Fruit fly (Drosophila melanogaster) whole organism, embryonic: ENCODE measurements around the gene Ntf-2.

Experiments
- Aef1 ChIP-seq: fragments of 200-800 bp; sonication (Bioruptor generic); IDR thresholded peaks from 3 replicates; pipeline ENCODE4 v1.3.6; 2022; ENCODE audit warnings: missing biosample characterization, missing genetic modification characterization
- CG10209 ChIP-seq: fragments of 200-800 bp; sonication (Bioruptor generic); optimal IDR thresholded peaks from 3 replicates; lab custom pipeline; 2017; ENCODE audit warnings: missing biosample characterization, mild to moderate bottlenecking, missing genetic modification characterization, missing genetic modification reagents
- CG1233 ChIP-seq: fragments of 200-800 bp; sonication (Bioruptor generic); optimal IDR thresholded peaks from 4 replicates; lab custom pipeline; 2018; ENCODE audit warnings: missing biosample characterization, mild to moderate bottlenecking, missing genetic modification characterization
- CG12391 ChIP-seq: fragments of 200-800 bp; sonication (Bioruptor generic); optimal IDR thresholded peaks from 3 replicates; lab custom pipeline; 2018; ENCODE audit warnings: missing biosample characterization, mild to moderate bottlenecking, missing genetic modification characterization, moderate library complexity
- CG12744 ChIP-seq: fragments of 200-800 bp; sonication (Bioruptor generic); optimal IDR thresholded peaks from 2 replicates; lab custom pipeline; 2016; ENCODE audit warnings: missing biosample characterization, missing genetic modification characterization
- CG15269 ChIP-seq: fragments of 200-800 bp; sonication (Bioruptor generic); optimal IDR thresholded peaks from 2 replicates; lab custom pipeline; 2018; ENCODE audit warnings: missing biosample characterization, mild to moderate bottlenecking, missing genetic modification characterization, moderate library complexity
- CG17359 ChIP-seq: fragments of 200-800 bp; sonication (Bioruptor generic); optimal IDR thresholded peaks from 3 replicates; lab custom pipeline; 2018; ENCODE audit warnings: missing biosample characterization, mild to moderate bottlenecking, missing genetic modification characterization, moderate library complexity
- CG17568 ChIP-seq: fragments of 200-800 bp; sonication (Bioruptor generic); optimal IDR thresholded peaks from 2 replicates; lab custom pipeline; 2018; ENCODE audit warnings: missing biosample characterization, mild to moderate bottlenecking, missing genetic modification characterization, moderate library complexity
- CG17829 ChIP-seq: fragments of 200-800 bp; optimal IDR thresholded peaks from 2 replicates; lab custom pipeline; 2019; ENCODE audit warnings: missing biosample characterization, mild to moderate bottlenecking, missing genetic modification characterization, moderate library complexity
- CG18011 ChIP-seq: fragments of 200-800 bp; sonication (Bioruptor generic); optimal IDR thresholded peaks from 2 replicates; lab custom pipeline; 2017; ENCODE audit warnings: missing biosample characterization, missing genetic modification characterization, mild to moderate bottlenecking, moderate library complexity, missing genotype
- CG3281 ChIP-seq: fragments of 200-800 bp; sonication (Bioruptor generic); optimal IDR thresholded peaks from 3 replicates; lab custom pipeline; 2017; ENCODE audit warnings: missing biosample characterization, mild to moderate bottlenecking, missing genetic modification characterization
- CG4707 ChIP-seq: fragments of 200-800 bp; sonication (Bioruptor generic); optimal IDR thresholded peaks from 2 replicates; lab custom pipeline; 2018; ENCODE audit warnings: missing biosample characterization, mild to moderate bottlenecking, missing genetic modification characterization, moderate library complexity
- CG6175 ChIP-seq: fragments of 200-800 bp; sonication (Bioruptor generic); IDR thresholded peaks from 3 replicates; pipeline ENCODE4 v1.3.6; 2022; ENCODE audit warnings: missing biosample characterization, missing genetic modification characterization
- CG6689 ChIP-seq: fragments of 200-800 bp; sonication (Bioruptor generic); IDR thresholded peaks from 2 replicates; pipeline ENCODE4 v1.3.6; 2022; ENCODE audit warnings: missing biosample characterization, missing genetic modification characterization
- CG7357 ChIP-seq: fragments of 200-800 bp; sonication (Bioruptor generic); IDR thresholded peaks from 3 replicates; pipeline ENCODE4 v1.3.6; 2022; ENCODE audit warnings: missing biosample characterization, missing genetic modification characterization
- CG8388 ChIP-seq: fragments of 200-800 bp; sonication (Bioruptor generic); optimal IDR thresholded peaks from 2 replicates; lab custom pipeline; 2019; ENCODE audit warnings: missing biosample characterization, mild to moderate bottlenecking, missing genetic modification characterization, moderate library complexity
- CG9215 ChIP-seq: fragments of 200-800 bp; sonication (Bioruptor generic); IDR thresholded peaks from 2 replicates; pipeline ENCODE4 v1.3.6; 2022; ENCODE audit warnings: missing biosample characterization, missing genetic modification characterization
- CG9437 ChIP-seq: fragments of 200-800 bp; sonication (Bioruptor generic); optimal IDR thresholded peaks from 2 replicates; lab custom pipeline; 2018; ENCODE audit warnings: missing biosample characterization, mild to moderate bottlenecking, missing genetic modification characterization
- Dll ChIP-seq: fragments of 200-800 bp; sonication (Bioruptor generic); IDR thresholded peaks from 4 replicates; pipeline ENCODE4 v1.3.6; 2022; ENCODE audit warnings: missing biosample characterization, missing genetic modification characterization; ENCODE audit not compliant: partially characterized antibody
- E2f2 ChIP-seq: fragments of 200-800 bp; sonication (Bioruptor generic); IDR thresholded peaks from 2 replicates; pipeline ENCODE4 v1.3.6; 2022; ENCODE audit warnings: missing biosample characterization, missing genetic modification characterization
- Eip74EF ChIP-seq, 2 experiments: fragments of 200-800 bp in 1 of 2; fragments of >200 bp in 1 of 2; sonication (Bioruptor generic) in 1 of 2; optimal IDR thresholded peaks; 2 replicates each; lab custom pipeline; 2017 to 2019; ENCODE audit warnings: missing biosample characterization in 2 of 2, missing genetic modification characterization in 2 of 2, mild to moderate bottlenecking in 1 of 2, moderate library complexity in 1 of 2
- Ets65A ChIP-seq: fragments of 200-800 bp; sonication (Bioruptor generic); peaks from one replicate; lab custom pipeline; 2016; ENCODE audit warnings: missing biosample characterization, missing genetic modification characterization
- HLHmδ ChIP-seq: fragments of 200-800 bp; sonication (Bioruptor generic); optimal IDR thresholded peaks from 2 replicates; lab custom pipeline; 2018; ENCODE audit warnings: missing biosample characterization, mild to moderate bottlenecking, missing genetic modification characterization, moderate library complexity
- Hsf ChIP-seq: fragments of 200-800 bp; sonication (Bioruptor generic); optimal IDR thresholded peaks from 3 replicates; lab custom pipeline; 2016; ENCODE audit warnings: missing biosample characterization, missing genetic modification characterization
- MBD-R2 ChIP-seq: fragments of 200-800 bp; sonication (Bioruptor generic); IDR thresholded peaks from 2 replicates; pipeline ENCODE4 v1.3.6; 2022; ENCODE audit warnings: missing biosample characterization, missing genetic modification characterization
- Max ChIP-seq: fragments of 200-800 bp; sonication (Bioruptor generic); optimal IDR thresholded peaks from 2 replicates; lab custom pipeline; 2016; ENCODE audit warnings: missing biosample characterization, mild to moderate bottlenecking, missing genetic modification characterization
- Neu2 ChIP-seq: fragments of 200-800 bp; sonication (Bioruptor generic); optimal IDR thresholded peaks from 3 replicates; lab custom pipeline; 2016; ENCODE audit warnings: missing biosample characterization, missing genetic modification characterization, borderline replicate concordance
- Oaz ChIP-seq: fragments of 200-800 bp; sonication (Bioruptor generic); IDR thresholded peaks from 2 replicates; pipeline ENCODE4 v1.3.6; 2022; ENCODE audit warnings: missing biosample characterization, missing genetic modification characterization
- Oli ChIP-seq: fragments of 200-800 bp; sonication (Bioruptor generic); optimal IDR thresholded peaks from 2 replicates; lab custom pipeline; 2018; ENCODE audit warnings: missing biosample characterization, mild to moderate bottlenecking, missing genetic modification characterization, moderate library complexity
- Sox102F ChIP-seq: fragments of 200-800 bp; sonication (Bioruptor generic); optimal IDR thresholded peaks from 2 replicates; lab custom pipeline; 2018; ENCODE audit warnings: missing biosample characterization, mild to moderate bottlenecking, missing genetic modification characterization, moderate library complexity
- Stat92E ChIP-seq, 3 experiments: fragments of >200 bp in 2 of 3; fragments of 200-800 bp in 1 of 3; sonication (Bioruptor generic) in 1 of 3; optimal IDR thresholded peaks; 2 replicates each; lab custom pipeline; 2017 to 2019; ENCODE audit warnings: missing biosample characterization in 3 of 3, missing genetic modification characterization in 3 of 3, mild to moderate bottlenecking in 1 of 3, moderate library complexity in 1 of 3
- Trl ChIP-seq, 3 experiments: fragments of >200 bp in 2 of 3; fragments of 200-800 bp in 1 of 3; sonication (Bioruptor generic) in 1 of 3; optimal IDR thresholded peaks; 2 replicates in 1 of 3; 3 replicates in 2 of 3; lab custom pipeline; 2016 to 2017; ENCODE audit warnings: missing biosample characterization in 1 of 3, missing genetic modification characterization in 1 of 3
- aop ChIP-seq: fragments of 200-800 bp; sonication (Bioruptor generic); IDR thresholded peaks from 2 replicates; pipeline ENCODE4 v1.3.6; 2022; ENCODE audit warnings: missing biosample characterization, missing genetic modification characterization
- ap ChIP-seq: fragments of 200-800 bp; sonication (Bioruptor generic); IDR thresholded peaks from 2 replicates; pipeline ENCODE4 v1.3.6; 2022; ENCODE audit warnings: missing biosample characterization, missing genetic modification characterization
- br ChIP-seq: fragments of >200 bp; optimal IDR thresholded peaks from 2 replicates; lab custom pipeline; 2017
- cad ChIP-seq: fragments of >200 bp; optimal IDR thresholded peaks from 2 replicates; lab custom pipeline; 2017; ENCODE audit warnings: missing biosample characterization, missing genetic modification characterization
- corto ChIP-seq: fragments of 200-800 bp; sonication (Bioruptor generic); optimal IDR thresholded peaks from 2 replicates; lab custom pipeline; 2016; ENCODE audit warnings: missing biosample characterization, mild to moderate bottlenecking, missing genetic modification characterization, moderate library complexity
- emc ChIP-seq: fragments of 200-800 bp; sonication (Bioruptor generic); optimal IDR thresholded peaks from 2 replicates; lab custom pipeline; 2016; ENCODE audit warnings: missing biosample characterization, missing genetic modification characterization
- gfzf ChIP-seq: fragments of 200-800 bp; sonication (Bioruptor generic); optimal IDR thresholded peaks from 2 replicates; lab custom pipeline; 2016; ENCODE audit warnings: missing biosample characterization, mild to moderate bottlenecking, missing genetic modification characterization, moderate library complexity
- gsb-n ChIP-seq: fragments of 200-800 bp; sonication (Bioruptor generic); optimal IDR thresholded peaks from 3 replicates; lab custom pipeline; 2018; ENCODE audit warnings: missing biosample characterization, mild to moderate bottlenecking, missing genetic modification characterization
- hb ChIP-seq: fragments of 200-800 bp; sonication (Bioruptor generic); IDR thresholded peaks from 3 replicates; pipeline ENCODE4 v1.3.6; 2022; ENCODE audit warnings: missing biosample characterization, missing genetic modification characterization; ENCODE audit not compliant: partially characterized antibody
- kah ChIP-seq: fragments of 200-800 bp; sonication (Bioruptor generic); optimal IDR thresholded peaks from 2 replicates; lab custom pipeline; 2018; ENCODE audit warnings: missing biosample characterization, mild to moderate bottlenecking, missing genetic modification characterization
- klu ChIP-seq: fragments of 200-800 bp; sonication (Bioruptor generic); IDR thresholded peaks from 2 replicates; pipeline ENCODE4 v1.3.6; 2022; ENCODE audit warnings: missing biosample characterization, missing genetic modification characterization
- lov ChIP-seq, 2 experiments: fragments of 200-800 bp in 1 of 2; fragments of >200 bp in 1 of 2; sonication (Bioruptor generic) in 1 of 2; IDR thresholded peaks in 1 of 2; optimal IDR thresholded peaks in 1 of 2; 2 replicates in 1 of 2; 3 replicates in 1 of 2; pipeline versions ENCODE4 v1.3.6 to Lab custom; 2017 to 2022; ENCODE audit warnings: missing biosample characterization in 1 of 2, missing genetic modification characterization in 1 of 2
- mld ChIP-seq: fragments of 200-800 bp; sonication (Bioruptor generic); IDR thresholded peaks from 3 replicates; pipeline ENCODE4 v1.3.6; 2022; ENCODE audit warnings: missing biosample characterization, missing genetic modification characterization; ENCODE audit not compliant: partially characterized antibody
- trh ChIP-seq: fragments of 200-800 bp; sonication (Bioruptor generic); optimal IDR thresholded peaks from 2 replicates; lab custom pipeline; 2016; ENCODE audit warnings: missing biosample characterization, missing genetic modification characterization
- wek ChIP-seq: fragments of 200-800 bp; sonication (Bioruptor generic); optimal IDR thresholded peaks from 3 replicates; lab custom pipeline; 2018; ENCODE audit warnings: missing biosample characterization, mild to moderate bottlenecking, missing genetic modification characterization, moderate library complexity

Ntf-2 gene

DNA sequence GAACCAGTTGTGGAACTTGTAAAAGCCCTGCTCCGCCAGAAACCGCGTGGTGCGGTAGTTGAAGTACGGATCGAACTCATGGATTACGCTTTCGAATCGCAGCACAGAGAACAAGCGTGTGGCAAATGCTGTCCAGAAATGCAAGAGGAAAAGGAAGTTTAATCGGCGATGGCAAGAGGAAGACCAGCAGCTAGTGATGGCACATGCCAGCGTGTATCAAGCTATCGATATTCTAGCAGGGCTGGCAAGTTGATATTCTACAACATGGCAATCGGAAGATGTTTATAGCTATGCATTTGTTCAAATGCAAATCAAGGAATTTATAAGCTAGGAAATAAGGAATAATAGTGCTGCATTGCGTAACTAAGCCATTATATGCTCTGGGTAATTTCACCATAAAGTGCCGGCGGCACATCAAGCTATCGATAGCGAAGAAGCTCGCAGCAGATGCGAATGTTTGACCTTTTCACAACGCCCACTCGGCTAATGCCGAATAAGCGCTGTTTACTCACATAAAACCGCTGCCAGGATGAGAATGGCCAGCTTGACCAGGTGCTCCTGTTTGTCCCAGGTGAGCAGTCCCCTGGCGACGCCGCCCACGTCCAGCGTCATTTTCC is 17.9 kb downstream of the Ntf-2 start (continued):
- TF ChIP-seq CG12391 (tag; lab: Kevin White, UChicago) (peak; percentile 76), wek (peak; percentile 89), CG6689 (GFP tag; lab: Robert Waterston, UW) (peak; percentile 24; the same call in 1 of the 2 replicates), CG9215 (GFP tag; lab: Robert Waterston, UW) (peak; percentile 28; the same call in 1 of the 2 replicates), Oli (tag; lab: Kevin White, UChicago) (peak; percentile 47), CG17829 (tag; lab: Kevin White, UChicago) (peak; percentile 58), emc (peak; percentile 61), CG1233 (GFP tag; lab: Kevin White, UChicago) (peak; percentile 84), mld (GFP tag; lab: Robert Waterston, UW) (peak; percentile 74; the same call in 1 of the 3 replicates), Trl (optimal IDR thresholded peaks at IDR 0.05; lab: Kevin White, UChicago) (no peak), Trl (GFP tag; optimal IDR thresholded peaks at IDR 0.05; lab: Kevin White, UChicago) (peak; percentile 72), CG8388 (GFP tag; lab: Kevin White, UChicago) (peak; percentile 48), Neu2 (no peak), aop (peak; percentile 33; the same call in 1 of the 2 replicates), Aef1 (GFP tag; lab: Robert Waterston, UW) (peak; percentile 57), CG9437 (GFP tag; lab: Kevin White, UChicago) (peak; percentile 48), corto (GFP tag; lab: Kevin White, UChicago) (no peak), CG15269 (tag; lab: Kevin White, UChicago) (peak; percentile 71), gsb-n (tag; lab: Kevin White, UChicago) (peak; percentile 59), Hsf (peak; percentile 76), CG7357 (GFP tag; lab: Robert Waterston, UW) (0 out of 3 replicates have a peak, but pooled peaks have one; percentile 31), ap (GFP tag; lab: Robert Waterston, UW) (no peak), cad (no peak), CG18011 (peak; percentile 60), Ets65A (GFP tag; lab: Kevin White, UChicago) (peak; percentile 96), CG17568 (GFP tag; lab: Kevin White, UChicago) (peak; percentile 73), CG3281 (peak; percentile 88), CG12744 (GFP tag; lab: Kevin White, UChicago) (peak; percentile 24), Eip74EF (GFP tag; optimal IDR thresholded peaks at IDR 0.05; lab: Kevin White, UChicago) (peak in 1 of 2 experiments; percentile 30), trh (no peak), HLHmδ (peak; percentile 99), Dll (GFP tag; lab: Robert Waterston, UW) (peak; percentile 77), E2f2 (GFP tag; lab: Robert Waterston, UW) (peak; percentile 52), lov (optimal IDR thresholded peaks at IDR 0.05; lab: Kevin White, UChicago) (no peak), lov (GFP tag; IDR thresholded peaks at IDR 0.05; lab: Robert Waterston, UW) (peak; percentile 85), Sox102F (GFP tag; lab: Kevin White, UChicago) (no peak), MBD-R2 (peak; percentile 62), Max (GFP tag; lab: Kevin White, UChicago) (peak; percentile 72), Stat92E (GFP tag; optimal IDR thresholded peaks at IDR 0.05; lab: Kevin White, UChicago) (peak in 1 of 3 experiments; percentile 17), Oaz (GFP tag; lab: Robert Waterston, UW) (peak; percentile 32; the same call in 1 of the 2 replicates), CG6175 (GFP tag; lab: Robert Waterston, UW) (peak; percentile 40; the same call in 1 of the 3 replicates), hb (peak; percentile 77; the same call in 2 of the 3 replicates), gfzf (GFP tag; lab: Kevin White, UChicago) (peak; percentile 28), br (no peak), CG4707 (GFP tag; lab: Kevin White, UChicago) (peak; percentile 82), CG10209 (GFP tag; lab: Kevin White, UChicago) (peak; percentile 70), CG17359 (tag; lab: Kevin White, UChicago) (peak; percentile 70), klu (GFP tag; lab: Robert Waterston, UW) (no peak), kah (GFP tag; lab: Kevin White, UChicago) (peak; percentile 77)
